Worm (Caenorhabditis elegans) whole organism, L4 larva: Measurements from ENCODE around the gene fbxa-35.

Experiments
- F49E8.2 ChIP-seq: sonication (generic microtip); optimal IDR thresholded peaks from 2 replicates; lab custom pipeline; 2016; ENCODE audit warnings: missing compliant biosample characterization, mild to moderate bottlenecking, missing genetic modification characterization, borderline replicate concordance
- arid-1 ChIP-seq: fragments of 200-800 bp; sonication (Bioruptor generic); conservative IDR thresholded peaks from 2 replicates; pipeline ENCODE4 v1.3.6; 2022; ENCODE audit warnings: missing genetic modification reagents, missing genetic modification characterization, missing compliant biosample characterization

ce11 chrIII:1275513-1275912 is 20.0 kb upstream of the fbxa-35 start, which contains the start of gene fbxa-30:
- TF ChIP-seq arid-1 (GFP tag; lab: Robert Waterston, UW), result no peak
- no peak for TF ChIP-seq F49E8.2 (tag; lab: Kevin White, UChicago)
